Fruit fly (Drosophila melanogaster) whole organism, prepupa: ENCODE results near the gene CG8064.

Experiments used
- Blimp-1 ChIP-seq: fragments of 200-800 bp; sonication (Bioruptor generic); optimal IDR thresholded peaks from 3 replicates; lab custom pipeline; 2017; ENCODE audit warnings: missing biosample characterization, missing genetic modification characterization, mild to moderate bottlenecking, moderate library complexity, missing genetic modification reagents
- CG10631 ChIP-seq: fragments of 200-800 bp; sonication (Bioruptor generic); optimal IDR thresholded peaks from 2 replicates; lab custom pipeline; 2016; ENCODE audit warnings: missing biosample characterization, missing genetic modification characterization
- CG10669 ChIP-seq: fragments of 200-800 bp; sonication (Bioruptor generic); optimal IDR thresholded peaks from 3 replicates; lab custom pipeline; 2018; ENCODE audit warnings: missing biosample characterization, mild to moderate bottlenecking, missing genetic modification characterization, moderate library complexity
- CG11294 ChIP-seq: fragments of 200-800 bp; sonication (Bioruptor generic); IDR thresholded peaks from 2 replicates; pipeline ENCODE4 v1.3.6; 2022; ENCODE audit warnings: missing biosample characterization, missing genetic modification characterization
- CG11762 ChIP-seq: fragments of 200-800 bp; sonication (Bioruptor generic); optimal IDR thresholded peaks from 3 replicates; lab custom pipeline; 2016; ENCODE audit warnings: missing biosample characterization, missing genetic modification characterization; ENCODE audit not compliant: insufficient read depth
- CG15336 ChIP-seq: fragments of 200-800 bp; sonication (Bioruptor generic); IDR thresholded peaks from 2 replicates; pipeline ENCODE4 v1.3.6; 2022; ENCODE audit warnings: missing biosample characterization, missing genetic modification characterization
- CG1621 ChIP-seq: fragments of 200-800 bp; sonication (Bioruptor generic); optimal IDR thresholded peaks from 3 replicates; lab custom pipeline; 2018; ENCODE audit warnings: missing biosample characterization, mild to moderate bottlenecking, missing genetic modification characterization
- CG16779 ChIP-seq: fragments of 200-800 bp; sonication (Bioruptor generic); optimal IDR thresholded peaks from 3 replicates; lab custom pipeline; 2017; ENCODE audit warnings: missing biosample characterization, mild to moderate bottlenecking, missing genetic modification characterization
- CG3032 ChIP-seq: fragments of 200-800 bp; optimal IDR thresholded peaks from 2 replicates; lab custom pipeline; 2019; ENCODE audit warnings: missing biosample characterization, mild to moderate bottlenecking, missing genetic modification characterization, moderate library complexity
- CG31627 ChIP-seq: fragments of 200-800 bp; sonication (Bioruptor generic); optimal IDR thresholded peaks from 3 replicates; lab custom pipeline; 2016; ENCODE audit warnings: missing biosample characterization, missing genetic modification characterization
- CG32006 ChIP-seq: fragments of 200-800 bp; sonication (Bioruptor generic); optimal IDR thresholded peaks from 3 replicates; lab custom pipeline; 2017; ENCODE audit warnings: missing biosample characterization, mild to moderate bottlenecking, missing genetic modification characterization
- CG34406 ChIP-seq: fragments of 200-800 bp; sonication (Bioruptor generic); optimal IDR thresholded peaks from 3 replicates; lab custom pipeline; 2016; ENCODE audit warnings: missing biosample characterization, missing genetic modification characterization
- CG4318 ChIP-seq: fragments of 200-800 bp; sonication (Bioruptor generic); optimal IDR thresholded peaks from 3 replicates; lab custom pipeline; 2017; ENCODE audit warnings: missing biosample characterization, mild to moderate bottlenecking, missing genetic modification characterization
- CG6163 ChIP-seq: fragments of 200-800 bp; sonication (Bioruptor generic); IDR thresholded peaks from 3 replicates; pipeline ENCODE4 v1.3.6; 2022; ENCODE audit warnings: missing biosample characterization, missing genetic modification characterization
- CG6276 ChIP-seq: fragments of 200-800 bp; sonication (Bioruptor generic); optimal IDR thresholded peaks from 2 replicates; lab custom pipeline; 2017; ENCODE audit warnings: missing biosample characterization, mild to moderate bottlenecking, missing genetic modification characterization
- CG7368 ChIP-seq: fragments of 200-800 bp; sonication (Bioruptor generic); optimal IDR thresholded peaks from 3 replicates; lab custom pipeline; 2016; ENCODE audit warnings: missing biosample characterization, missing genetic modification characterization
- CG8119 ChIP-seq: fragments of 200-800 bp; sonication (Bioruptor generic); IDR thresholded peaks from 3 replicates; pipeline ENCODE4 v1.3.6; 2022; ENCODE audit warnings: missing biosample characterization, missing genetic modification characterization
- CG8319 ChIP-seq: fragments of 200-800 bp; sonication (Bioruptor generic); optimal IDR thresholded peaks from 3 replicates; lab custom pipeline; 2016; ENCODE audit warnings: missing biosample characterization, missing genetic modification characterization
- CG8632 ChIP-seq: fragments of 200-800 bp; sonication (Bioruptor generic); optimal IDR thresholded peaks from 3 replicates; lab custom pipeline; 2016; ENCODE audit warnings: missing biosample characterization, missing genetic modification characterization
- CG9139 ChIP-seq: fragments of 200-800 bp; sonication (Bioruptor generic); optimal IDR thresholded peaks from 3 replicates; lab custom pipeline; 2017; ENCODE audit warnings: missing biosample characterization, mild to moderate bottlenecking, missing genetic modification characterization
- Eip75B ChIP-seq: fragments of 200-800 bp; sonication (Bioruptor generic); optimal IDR thresholded peaks from 3 replicates; lab custom pipeline; 2016; ENCODE audit warnings: missing biosample characterization, missing genetic modification characterization
- Eip78C ChIP-seq: fragments of 200-800 bp; sonication (Bioruptor generic); peaks from one replicate; lab custom pipeline; 2016; ENCODE audit warnings: missing biosample characterization, missing genetic modification characterization
- Eip93F ChIP-seq: fragments of 200-800 bp; sonication (Bioruptor generic); optimal IDR thresholded peaks from 2 replicates; lab custom pipeline; 2016; ENCODE audit warnings: missing biosample characterization, mild to moderate bottlenecking, missing genetic modification characterization
- Ets96B ChIP-seq: fragments of 200-800 bp; optimal IDR thresholded peaks from 2 replicates; lab custom pipeline; 2019; ENCODE audit warnings: missing biosample characterization, mild to moderate bottlenecking, missing genetic modification characterization, moderate library complexity
- Gug ChIP-seq: fragments of 200-800 bp; sonication (Bioruptor generic); IDR thresholded peaks from 2 replicates; pipeline ENCODE4 v1.3.6; 2022; ENCODE audit warnings: missing biosample characterization, missing genetic modification characterization
- Hr4 ChIP-seq: fragments of 200-800 bp; sonication (Bioruptor generic); optimal IDR thresholded peaks from 3 replicates; lab custom pipeline; 2016; ENCODE audit warnings: missing biosample characterization, missing genetic modification characterization
- Lpt ChIP-seq: fragments of 200-800 bp; sonication (Bioruptor generic); optimal IDR thresholded peaks from 3 replicates; lab custom pipeline; 2016; ENCODE audit warnings: missing biosample characterization, missing genetic modification characterization
- OdsH ChIP-seq: fragments of 200-800 bp; sonication (Bioruptor generic); optimal IDR thresholded peaks from 3 replicates; lab custom pipeline; 2016; ENCODE audit warnings: missing biosample characterization, missing genetic modification characterization
- Smox ChIP-seq: fragments of 200-800 bp; sonication (Bioruptor generic); optimal IDR thresholded peaks from 3 replicates; lab custom pipeline; 2016; ENCODE audit warnings: missing biosample characterization, missing genetic modification characterization
- Sox102F ChIP-seq: fragments of 200-800 bp; sonication (Bioruptor generic); optimal IDR thresholded peaks from 2 replicates; lab custom pipeline; 2016; ENCODE audit warnings: missing biosample characterization, mild to moderate bottlenecking, missing genetic modification characterization
- Sox14 ChIP-seq: fragments of 200-800 bp; sonication (Bioruptor generic); optimal IDR thresholded peaks from 3 replicates; lab custom pipeline; 2016; ENCODE audit warnings: missing biosample characterization, missing genetic modification characterization
- achi ChIP-seq: fragments of 200-800 bp; sonication (Bioruptor generic); optimal IDR thresholded peaks from 3 replicates; lab custom pipeline; 2016; ENCODE audit warnings: missing biosample characterization, missing genetic modification characterization
- acj6 ChIP-seq: fragments of 200-800 bp; sonication (Bioruptor generic); optimal IDR thresholded peaks from 3 replicates; lab custom pipeline; 2016; ENCODE audit warnings: missing biosample characterization, missing genetic modification characterization
- dac ChIP-seq: fragments of 200-800 bp; sonication (Bioruptor generic); optimal IDR thresholded peaks from 2 replicates; lab custom pipeline; 2017; ENCODE audit warnings: missing biosample characterization, mild to moderate bottlenecking, missing genetic modification characterization
- dsx ChIP-seq: fragments of 200-800 bp; optimal IDR thresholded peaks from 3 replicates; lab custom pipeline; 2019; ENCODE audit warnings: missing biosample characterization, mild to moderate bottlenecking, missing genetic modification characterization, moderate library complexity; ENCODE audit not compliant: poor library complexity, severe bottlenecking
- eg ChIP-seq: fragments of 200-800 bp; sonication (Bioruptor generic); IDR thresholded peaks from 3 replicates; pipeline ENCODE4 v1.3.6; 2022; ENCODE audit warnings: missing biosample characterization, missing genetic modification characterization
- esn ChIP-seq: fragments of 200-800 bp; sonication (Bioruptor generic); optimal IDR thresholded peaks from 2 replicates; lab custom pipeline; 2016; ENCODE audit warnings: missing biosample characterization, mild to moderate bottlenecking, missing genetic modification characterization, moderate library complexity
- fd59A ChIP-seq: fragments of 200-800 bp; sonication (Bioruptor generic); optimal IDR thresholded peaks from 2 replicates; lab custom pipeline; 2017; ENCODE audit warnings: missing biosample characterization, mild to moderate bottlenecking, missing genetic modification characterization, missing genetic modification reagents
- fkh ChIP-seq: fragments of 200-800 bp; sonication (Bioruptor generic); optimal IDR thresholded peaks from 3 replicates; lab custom pipeline; 2017; ENCODE audit warnings: missing biosample characterization, mild to moderate bottlenecking, missing genetic modification characterization, moderate library complexity
- net ChIP-seq: fragments of 200-800 bp; sonication (Bioruptor generic); optimal IDR thresholded peaks from 3 replicates; lab custom pipeline; 2016; ENCODE audit warnings: missing biosample characterization, missing genetic modification characterization
- pdm3 ChIP-seq: fragments of 200-800 bp; sonication (Bioruptor generic); optimal IDR thresholded peaks from 3 replicates; lab custom pipeline; 2016; ENCODE audit warnings: missing biosample characterization, missing genetic modification characterization
- salr ChIP-seq, 2 experiments: fragments of 200-800 bp; sonication (Bioruptor generic); optimal IDR thresholded peaks; 3 replicates each; lab custom pipeline; 2016 to 2018; ENCODE audit warnings: missing biosample characterization in 2 of 2, missing genetic modification characterization in 2 of 2, mild to moderate bottlenecking in 1 of 2
- spab ChIP-seq: fragments of 200-800 bp; sonication (Bioruptor generic); optimal IDR thresholded peaks from 2 replicates; lab custom pipeline; 2017; ENCODE audit warnings: missing biosample characterization, mild to moderate bottlenecking, missing genetic modification characterization, missing genetic modification reagents
- ss ChIP-seq, 2 experiments: fragments of 200-800 bp; sonication (Bioruptor generic); optimal IDR thresholded peaks; 2 replicates in 1 of 2; 3 replicates in 1 of 2; lab custom pipeline; 2017 to 2018; ENCODE audit warnings: mild to moderate bottlenecking in 2 of 2, missing biosample characterization in 2 of 2, missing genetic modification characterization in 2 of 2, moderate library complexity in 1 of 2
- svp ChIP-seq: fragments of 200-800 bp; sonication (Bioruptor generic); peaks from one replicate; lab custom pipeline; 2016; ENCODE audit warnings: missing biosample characterization, missing genetic modification characterization
- vri ChIP-seq: fragments of 200-800 bp; sonication (Bioruptor generic); optimal IDR thresholded peaks from 3 replicates; lab custom pipeline; 2016; ENCODE audit warnings: missing biosample characterization, mild to moderate bottlenecking, missing genetic modification characterization

The CG8064 gene

dm6 chr3R:18296737-18297136, 13.3 kb downstream of the CG8064 start:
- TF ChIP-seq esn (GFP tag; lab: Kevin White, UChicago): no peak
- peak; percentile 76 for TF ChIP-seq svp (GFP tag; lab: Kevin White, UChicago)
- TF ChIP-seq Eip78C (GFP tag; lab: Kevin White, UChicago): peak; percentile 18
- TF ChIP-seq dsx (GFP tag; lab: Kevin White, UChicago): peak; percentile 49

dm6 chr3R:18297444-18298297, 14.2 kb downstream of the CG8064 start:
- TF ChIP-seq acj6 (GFP tag; lab: Kevin White, UChicago) (peak; percentile 12), fd59A (GFP tag; lab: Kevin White, UChicago) (peak; percentile 6), CG11294 (GFP tag; lab: Robert Waterston, UW) (peak; percentile 33; the same call in 1 of the 2 replicates), CG16779 (tag; lab: Kevin White, UChicago) (no peak), CG8119 (peak; percentile 42; the same call in 1 of the 3 replicates), CG11762 (GFP tag; lab: Kevin White, UChicago) (no peak), Eip93F (GFP tag; lab: Kevin White, UChicago) (no peak), OdsH (GFP tag; lab: Kevin White, UChicago) (peak; percentile 44), salr (GFP tag; optimal IDR thresholded peaks at IDR 0.05; lab: Kevin White, UChicago) (peak in 1 of 2 experiments; percentile 19), CG6163 (GFP tag; lab: Robert Waterston, UW) (peak; percentile 57; the same call in 1 of the 3 replicates), net (GFP tag; lab: Kevin White, UChicago) (no peak), CG32006 (GFP tag; lab: Kevin White, UChicago) (peak; percentile 65), CG8632 (GFP tag; lab: Kevin White, UChicago) (peak; percentile 18), CG6276 (peak; percentile 17), svp (GFP tag; lab: Kevin White, UChicago) (peak; percentile 67), eg (GFP tag; lab: Robert Waterston, UW) (peak; percentile 58; the same call in 2 of the 3 replicates), CG31627 (GFP tag; lab: Kevin White, UChicago) (peak; percentile 12), dac (GFP tag; lab: Kevin White, UChicago) (peak; percentile 31), Sox14 (GFP tag; lab: Kevin White, UChicago) (peak; percentile 37), ss (GFP tag; optimal IDR thresholded peaks at IDR 0.05; lab: Kevin White, UChicago) (no peak), esn (GFP tag; lab: Kevin White, UChicago) (no peak), CG8319 (no peak), CG3032 (tag; lab: Kevin White, UChicago) (peak; percentile 13), CG10669 (peak; percentile 26), vri (GFP tag; lab: Kevin White, UChicago) (no peak), spab (GFP tag; lab: Kevin White, UChicago) (no peak), dsx (GFP tag; lab: Kevin White, UChicago) (no peak), Ets96B (tag; lab: Kevin White, UChicago) (no peak), Smox (GFP tag; lab: Kevin White, UChicago) (no peak), Sox102F (GFP tag; lab: Kevin White, UChicago) (no peak), Gug (GFP tag; lab: Robert Waterston, UW) (peak; percentile 41; the same call in 1 of the 2 replicates), fkh (GFP tag; lab: Kevin White, UChicago) (peak; percentile 52), Lpt (GFP tag; lab: Kevin White, UChicago) (no peak), CG1621 (tag; lab: Kevin White, UChicago) (no peak), CG9139 (GFP tag; lab: Kevin White, UChicago) (no peak), Eip75B (GFP tag; lab: Kevin White, UChicago) (peak; percentile 22), CG34406 (GFP tag; lab: Kevin White, UChicago) (peak; percentile 24), achi (GFP tag; lab: Kevin White, UChicago) (peak; percentile 56), Blimp-1 (GFP tag; lab: Kevin White, UChicago) (no peak), pdm3 (no peak), CG7368 (GFP tag; lab: Kevin White, UChicago) (peak; percentile 4), Hr4 (GFP tag; lab: Kevin White, UChicago) (peak; percentile 47), CG10631 (GFP tag; lab: Kevin White, UChicago) (peak; percentile 46), Eip78C (GFP tag; lab: Kevin White, UChicago) (peak; percentile 40), CG4318 (GFP tag; lab: Kevin White, UChicago) (peak; percentile 19), CG15336 (GFP tag; lab: Robert Waterston, UW) (peak; percentile 47; the same call in 1 of the 2 replicates)
